Fruit fly (Drosophila melanogaster): ENCODE data around the gene CG3868.
A peak's percentile ranks its signal among the peaks of the same experiment; 100 is the strongest.

CG3868 gene

dm6 chr3L:14410146-14410676 is 7.7 kb upstream of the CG3868 start, which contains the start of gene CG3919 (continued):
- TF ChIP-seq CG13424 (tag; optimal IDR thresholded peaks at IDR 0.05) (peak; percentile 75), Gug (GFP tag; IDR thresholded peaks at IDR 0.05) (peak; percentile 87), ham (GFP tag; IDR thresholded peaks at IDR 0.05) (no peak), croc (GFP tag; conservative IDR thresholded peaks at IDR 0.05) (peak; percentile 42; the same call in 1 of the 3 replicates), ro (GFP tag; IDR thresholded peaks at IDR 0.05) (no peak; the same call in 1 of the 2 replicates), CG30403 (GFP tag; optimal IDR thresholded peaks at IDR 0.05) (peak; percentile 75), CG5953 (GFP tag; IDR thresholded peaks at IDR 0.05) (no peak), CG14860 (GFP tag; IDR thresholded peaks at IDR 0.05; ENCODE audit: partially characterized antibody) (no peak), Hmr (GFP tag; optimal IDR thresholded peaks at IDR 0.05) (peak; percentile 65), CG6765 (GFP tag; optimal IDR thresholded peaks at IDR 0.05) (no peak), CG4854 (GFP tag; optimal IDR thresholded peaks at IDR 0.05) (no peak), danr (GFP tag; IDR thresholded peaks at IDR 0.05) (peak; percentile 14; the same call in 1 of the 2 replicates), pnt (GFP tag; optimal IDR thresholded peaks at IDR 0.05) (peak; percentile 38), phol (tag; optimal IDR thresholded peaks at IDR 0.05) (peak; percentile 81), H2.0 (GFP tag; IDR thresholded peaks at IDR 0.05) (peak; percentile 46; the same call in 1 of the 2 replicates), gfzf (GFP tag; optimal IDR thresholded peaks at IDR 0.05) (no peak), Six4 (GFP tag; optimal IDR thresholded peaks at IDR 0.05) (peak; percentile 51), CG17612 (GFP tag; IDR thresholded peaks at IDR 0.05) (0 out of 2 replicates have a peak, but pooled peaks have one; percentile 4), Gsc (GFP tag; IDR thresholded peaks at IDR 0.05) (no peak), CG12071 (GFP tag; optimal IDR thresholded peaks at IDR 0.05) (no peak), Pdp1 (GFP tag; optimal IDR thresholded peaks at IDR 0.05) (peak; percentile 20 to 21), otp (GFP tag; IDR thresholded peaks at IDR 0.05) (peak; percentile 77; the same call in 2 of the 3 replicates), chif (GFP tag; optimal IDR thresholded peaks at IDR 0.05) (peak in 1 of 2 experiments; percentile 34), lola (GFP tag; optimal IDR thresholded peaks at IDR 0.05) (peak in 1 of 3 experiments; percentile 73), Dek (tag; optimal IDR thresholded peaks at IDR 0.05) (peak; percentile 52), Optix (GFP tag; IDR thresholded peaks at IDR 0.05) (0 out of 3 replicates have a peak, but pooled peaks have one; percentile 25), CG14050 (GFP tag; IDR thresholded peaks at IDR 0.05) (0 out of 3 replicates have a peak, but pooled peaks have one; percentile 21), ab (GFP tag; optimal IDR thresholded peaks at IDR 0.05) (peak; percentile 35), CG8388 (GFP tag; optimal IDR thresholded peaks at IDR 0.05) (peak; percentile 54), psq (GFP tag; optimal IDR thresholded peaks at IDR 0.05) (peak; percentile 66), CG33213 (GFP tag; optimal IDR thresholded peaks at IDR 0.05) (peak; percentile 61), CG11456 (GFP tag; IDR thresholded peaks at IDR 0.05) (peak; percentile 71), HHEX (GFP tag; optimal IDR thresholded peaks at IDR 0.05) (peak; percentile 55), CG9797 (GFP tag; optimal IDR thresholded peaks at IDR 0.05) (no peak), Doc3 (GFP tag; IDR thresholded peaks at IDR 0.05; ENCODE audit: partially characterized antibody) (0 out of 3 replicates have a peak, but pooled peaks have one; percentile 8), aop (GFP tag; IDR thresholded peaks at IDR 0.05) (no peak), peb (GFP tag; IDR thresholded peaks at IDR 0.05) (no peak), Bteb2 (GFP tag; optimal IDR thresholded peaks at IDR 0.05) (no peak), CG3065 (GFP tag; optimal IDR thresholded peaks at IDR 0.05) (no peak), Hr78 (GFP tag; optimal IDR thresholded peaks at IDR 0.05) (no peak), Awh (GFP tag; IDR thresholded peaks at IDR 0.05) (peak; percentile 60; the same call in 1 of the 2 replicates), grau (tag; optimal IDR thresholded peaks at IDR 0.05) (peak; percentile 67), slp2 (GFP tag; optimal IDR thresholded peaks at IDR 0.05) (peak; percentile 60), pum (GFP tag; optimal IDR thresholded peaks at IDR 0.05) (peak; percentile 37), CG1024 (GFP tag; IDR thresholded peaks at IDR 0.05) (no peak), CG3281 (GFP tag; optimal IDR thresholded peaks at IDR 0.05) (peak; percentile 60), prd (optimal IDR thresholded peaks at IDR 0.05) (no peak), prd (GFP tag; IDR thresholded peaks at IDR 0.05) (peak; percentile 71; the same call in 2 of the 3 replicates), Nf-YC (tag; optimal IDR thresholded peaks at IDR 0.05) (peak; percentile 50), trh (GFP tag; optimal IDR thresholded peaks at IDR 0.05) (no peak)
